Fruit fly (Drosophila melanogaster): ENCODE measurements around the gene Tpc1.

The Tpc1 gene

DNA sequence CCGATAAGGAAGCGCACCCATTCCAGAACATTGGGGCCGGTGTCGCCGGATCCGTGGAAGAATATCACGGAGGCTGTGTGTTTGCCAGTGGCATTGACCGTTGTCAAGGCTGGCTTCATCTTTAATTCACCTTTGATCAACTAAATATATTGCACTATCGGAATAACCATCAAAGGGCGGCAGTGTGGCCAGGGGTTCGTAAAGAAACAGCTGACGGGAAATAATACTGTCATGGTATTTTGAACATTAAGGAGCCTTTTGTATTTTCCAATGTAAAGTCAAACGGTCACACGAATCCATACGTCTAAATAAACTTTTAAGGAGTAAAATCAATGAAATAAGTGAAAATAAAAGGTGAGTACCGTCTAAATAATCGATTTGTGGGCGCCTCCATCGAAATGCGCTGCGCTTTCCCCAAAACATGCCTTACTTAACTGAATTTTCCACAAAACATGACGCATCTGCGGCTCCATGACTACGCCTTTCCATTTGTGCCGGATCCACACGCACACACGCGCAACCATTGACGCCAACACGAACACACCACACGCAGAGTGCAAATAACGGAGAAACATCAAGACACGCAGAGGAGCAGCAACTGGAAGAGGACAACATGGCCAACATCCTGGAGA lies 27.6 kb downstream of the Tpc1 start, which contains the start of the genes CG6567 and CG4511 (continued):
- TF ChIP-seq CG1792 (GFP tag; optimal IDR thresholded peaks at IDR 0.05) (no peak), E2f1 (GFP tag; IDR thresholded peaks at IDR 0.05) (no peak), Xbp1 (GFP tag; optimal IDR thresholded peaks at IDR 0.05) (no peak), CG17912 (GFP tag; optimal IDR thresholded peaks at IDR 0.05) (no peak), CG13287 (GFP tag; IDR thresholded peaks at IDR 0.05; ENCODE audit: partially characterized antibody) (peak; percentile 36; the same call in 1 of the 2 replicates), Nf-YC (tag; optimal IDR thresholded peaks at IDR 0.05) (no peak), sim (GFP tag; IDR thresholded peaks at IDR 0.05) (no peak), nerfin-1 (tag; optimal IDR thresholded peaks at IDR 0.05) (no peak), tup (GFP tag; optimal IDR thresholded peaks at IDR 0.05) (no peak), Dad (GFP tag; optimal IDR thresholded peaks at IDR 0.05) (no peak), CG17328 (GFP tag; IDR thresholded peaks at IDR 0.05) (no peak), lmd (GFP tag; IDR thresholded peaks at IDR 0.05) (no peak), MESR4 (GFP tag; optimal IDR thresholded peaks at IDR 0.05) (peak; percentile 68), CG2120 (GFP tag; optimal IDR thresholded peaks at IDR 0.05) (no peak), Fer1 (GFP tag; optimal IDR thresholded peaks at IDR 0.05) (peak; percentile 22), Ada2b (GFP tag; IDR thresholded peaks at IDR 0.05) (no peak), CTCF (GFP tag; optimal IDR thresholded peaks at IDR 0.05) (no peak), gsb-n (tag; optimal IDR thresholded peaks at IDR 0.05) (no peak), stc (GFP tag; IDR thresholded peaks at IDR 0.05) (no peak), YL-1 (GFP tag; optimal IDR thresholded peaks at IDR 0.05) (peak; percentile 89), nau (GFP tag; optimal IDR thresholded peaks at IDR 0.05) (no peak), HLH4C (GFP tag; IDR thresholded peaks at IDR 0.05; ENCODE audit: partially characterized antibody) (no peak), cato (GFP tag; optimal IDR thresholded peaks at IDR 0.05; ENCODE audit: borderline replicate concordance) (no peak), Mes4 (GFP tag; optimal IDR thresholded peaks at IDR 0.05) (no peak), CG8924 (tag; optimal IDR thresholded peaks at IDR 0.05) (no peak), CG7372 (GFP tag; IDR thresholded peaks at IDR 0.05) (no peak), CG11695 (GFP tag; IDR thresholded peaks at IDR 0.05) (no peak), bab2 (GFP tag; optimal IDR thresholded peaks at IDR 0.05) (no peak), Poxn (GFP tag; IDR thresholded peaks at IDR 0.05) (no peak), gfzf (GFP tag; optimal IDR thresholded peaks at IDR 0.05) (peak; percentile 93), CG13424 (tag; optimal IDR thresholded peaks at IDR 0.05) (no peak), ato (GFP tag; IDR thresholded peaks at IDR 0.05; ENCODE audit: partially characterized antibody) (no peak), B-H1 (GFP tag; IDR thresholded peaks at IDR 0.05) (no peak), oc (tag; optimal IDR thresholded peaks at IDR 0.05) (no peak), HLH54F (GFP tag; optimal IDR thresholded peaks at IDR 0.05) (no peak), Hmr (GFP tag; optimal IDR thresholded peaks at IDR 0.05) (no peak), CG6854 (GFP tag; optimal IDR thresholded peaks at IDR 0.05) (no peak), CG9932 (GFP tag; IDR thresholded peaks at IDR 0.05) (no peak), CG30020 (tag; optimal IDR thresholded peaks at IDR 0.05) (no peak), shn (GFP tag; optimal IDR thresholded peaks at IDR 0.05) (no peak), crc (GFP tag; optimal IDR thresholded peaks at IDR 0.05) (no peak), seq (GFP tag; IDR thresholded peaks at IDR 0.05) (no peak), slp2 (GFP tag; optimal IDR thresholded peaks at IDR 0.05) (no peak), CG6654 (GFP tag; optimal IDR thresholded peaks at IDR 0.05) (no peak), CG18476 (GFP tag; optimal IDR thresholded peaks at IDR 0.05) (no peak), Nf-YA (GFP tag; IDR thresholded peaks at IDR 0.05) (no peak), CG13894 (tag; optimal IDR thresholded peaks at IDR 0.05) (no peak), CG11560 (tag; IDR thresholded peaks at IDR 0.05) (no peak), Atf6 (GFP tag; IDR thresholded peaks at IDR 0.05) (no peak), Stat92E (GFP tag; optimal IDR thresholded peaks at IDR 0.05) (no peak), cas (GFP tag; IDR thresholded peaks at IDR 0.05) (no peak), CG11696 (GFP tag; IDR thresholded peaks at IDR 0.05) (no peak)
